Fruit fly (Drosophila melanogaster): ENCODE results near the gene tgy.
A peak's percentile ranks its signal among the peaks of the same experiment; 100 is the strongest.

Gene tgy

dm6 chrX:19155922-19156437 lies 28.9 kb upstream of the tgy start (continued):
- TF ChIP-seq pdm3 (GFP tag; optimal IDR thresholded peaks at IDR 0.05) (peak; percentile 82), lz (GFP tag; optimal IDR thresholded peaks at IDR 0.05) (peak; percentile 72), CG10669 (GFP tag; optimal IDR thresholded peaks at IDR 0.05) (peak; percentile 88), CG6276 (GFP tag; optimal IDR thresholded peaks at IDR 0.05) (peak; percentile 68), CG3032 (tag; optimal IDR thresholded peaks at IDR 0.05) (peak; percentile 87), CG16779 (tag; optimal IDR thresholded peaks at IDR 0.05) (peak; percentile 75), CG6792 (GFP tag; optimal IDR thresholded peaks at IDR 0.05) (peak; percentile 90), CG32006 (GFP tag; optimal IDR thresholded peaks at IDR 0.05) (peak; percentile 80), svp (GFP tag) (peak; percentile 91), eg (GFP tag; IDR thresholded peaks at IDR 0.05) (peak; percentile 87), Eip75B (GFP tag; optimal IDR thresholded peaks at IDR 0.05) (peak; percentile 85), acj6 (GFP tag; optimal IDR thresholded peaks at IDR 0.05) (peak; percentile 89), Ets96B (tag; optimal IDR thresholded peaks at IDR 0.05) (peak; percentile 89), CG7368 (GFP tag; optimal IDR thresholded peaks at IDR 0.05) (peak; percentile 84), dac (GFP tag; optimal IDR thresholded peaks at IDR 0.05) (no peak), salr (GFP tag; optimal IDR thresholded peaks at IDR 0.05) (peak; percentile 68 to 75), Lpt (GFP tag; optimal IDR thresholded peaks at IDR 0.05) (peak; percentile 78), CG1621 (tag; optimal IDR thresholded peaks at IDR 0.05) (peak; percentile 83), net (GFP tag; optimal IDR thresholded peaks at IDR 0.05) (peak; percentile 84), fd85E (GFP tag; optimal IDR thresholded peaks at IDR 0.05) (peak; percentile 43), esn (GFP tag; optimal IDR thresholded peaks at IDR 0.05) (peak; percentile 86), Smox (GFP tag; optimal IDR thresholded peaks at IDR 0.05) (peak; percentile 79), CG6808 (GFP tag; optimal IDR thresholded peaks at IDR 0.05) (peak; percentile 89), fd59A (GFP tag; optimal IDR thresholded peaks at IDR 0.05) (peak; percentile 81), CG11762 (GFP tag; optimal IDR thresholded peaks at IDR 0.05; ENCODE audit: insufficient read depth) (peak; percentile 78), Hr38 (GFP tag; optimal IDR thresholded peaks at IDR 0.05) (no peak), Gug (GFP tag; IDR thresholded peaks at IDR 0.05) (peak; percentile 76), Eip93F (GFP tag; optimal IDR thresholded peaks at IDR 0.05) (peak; percentile 63), dsx (GFP tag; optimal IDR thresholded peaks at IDR 0.05; ENCODE audit: poor library complexity, severe bottlenecking) (peak; percentile 83), CG34406 (GFP tag; optimal IDR thresholded peaks at IDR 0.05) (peak; percentile 88), CG6163 (GFP tag; IDR thresholded peaks at IDR 0.05) (peak; percentile 94), achi (GFP tag; optimal IDR thresholded peaks at IDR 0.05) (peak; percentile 89)

dm6 chrX:19154998-19155397 lies 27.9 kb upstream of the tgy start:
- peak; percentile 84 for TF ChIP-seq CG6854 (GFP tag; optimal IDR thresholded peaks at IDR 0.05)
- TF ChIP-seq Sox15 (GFP tag; optimal IDR thresholded peaks at IDR 0.05) = peak; percentile 91
- peak; percentile 83 for TF ChIP-seq Eip93F (GFP tag; optimal IDR thresholded peaks at IDR 0.05)
- peak; percentile 96 for TF ChIP-seq CG3919 (GFP tag; optimal IDR thresholded peaks at IDR 0.05)
- TF ChIP-seq Hr38 (GFP tag; optimal IDR thresholded peaks at IDR 0.05) = no peak
- TF ChIP-seq CG11294 (GFP tag; IDR thresholded peaks at IDR 0.05) = peak; percentile 78
- TF ChIP-seq CG16779 (tag; optimal IDR thresholded peaks at IDR 0.05) = peak; percentile 84
- peak; percentile 89 for TF ChIP-seq Ets21C (GFP tag; optimal IDR thresholded peaks at IDR 0.05)
- TF ChIP-seq spab (GFP tag; optimal IDR thresholded peaks at IDR 0.05) = peak; percentile 82
- TF ChIP-seq CG34406 (GFP tag; optimal IDR thresholded peaks at IDR 0.05) = peak; percentile 94
- TF ChIP-seq OdsH (GFP tag; optimal IDR thresholded peaks at IDR 0.05) = peak; percentile 92
- TF ChIP-seq Hr39 (GFP tag; optimal IDR thresholded peaks at IDR 0.05) = peak; percentile 95
- TF ChIP-seq CG3032 (tag; optimal IDR thresholded peaks at IDR 0.05) = peak; percentile 85
- peak; percentile 96 for TF ChIP-seq esn (GFP tag; optimal IDR thresholded peaks at IDR 0.05)
- TF ChIP-seq Hr4 (GFP tag; optimal IDR thresholded peaks at IDR 0.05) = peak; percentile 96
- peak; percentile 89 for TF ChIP-seq CG1621 (tag; optimal IDR thresholded peaks at IDR 0.05)
- TF ChIP-seq Sox14 (GFP tag; optimal IDR thresholded peaks at IDR 0.05) = peak; percentile 95
- TF ChIP-seq CG4318 (GFP tag; optimal IDR thresholded peaks at IDR 0.05) = peak; percentile 92
- peak; percentile 83 for TF ChIP-seq fd59A (GFP tag; optimal IDR thresholded peaks at IDR 0.05)
- peak; percentile 99 for TF ChIP-seq svp (GFP tag)
- TF ChIP-seq CG11762 (GFP tag; optimal IDR thresholded peaks at IDR 0.05; ENCODE audit: insufficient read depth) = peak; percentile 91
- peak; percentile 94 for TF ChIP-seq CG10631 (GFP tag; optimal IDR thresholded peaks at IDR 0.05)
- TF ChIP-seq CG8632 (GFP tag; optimal IDR thresholded peaks at IDR 0.05) = peak; percentile 92
- peak; percentile 97 for TF ChIP-seq Eip75B (GFP tag; optimal IDR thresholded peaks at IDR 0.05)
- TF ChIP-seq CG7368 (GFP tag; optimal IDR thresholded peaks at IDR 0.05) = peak; percentile 96
- TF ChIP-seq vri (GFP tag; optimal IDR thresholded peaks at IDR 0.05) = peak; percentile 88
- TF ChIP-seq fkh (GFP tag; optimal IDR thresholded peaks at IDR 0.05) = peak; percentile 50
- peak; percentile 93 for TF ChIP-seq Gug (GFP tag; IDR thresholded peaks at IDR 0.05)
- TF ChIP-seq Sox102F (GFP tag; optimal IDR thresholded peaks at IDR 0.05) = peak; percentile 96
- TF ChIP-seq Blimp-1 (GFP tag; optimal IDR thresholded peaks at IDR 0.05) = peak; percentile 84
